Worm (Caenorhabditis elegans): ENCODE measurements around the gene twk-9.

Gene twk-9

DNA sequence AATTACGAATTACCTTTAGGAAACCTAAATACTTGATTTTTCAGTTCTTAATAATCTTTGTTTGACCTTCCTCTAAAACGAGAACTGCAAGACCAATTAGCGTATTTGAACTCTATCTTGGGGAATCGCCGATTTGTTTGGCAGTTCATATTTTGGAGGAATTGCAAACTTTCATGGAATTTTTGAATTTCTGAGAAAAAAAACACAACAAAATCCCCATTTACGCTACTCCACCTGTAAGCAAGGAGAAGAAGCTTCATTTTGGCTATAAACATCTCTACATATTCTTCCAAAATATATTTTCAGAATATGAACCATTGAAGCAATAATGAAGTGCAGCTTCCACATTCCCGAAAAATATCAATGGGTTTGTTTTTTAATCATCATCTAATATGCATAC, at the start of gene twk-9:
Gene twk-9 (plus strand): TSS at position 301 of the 400 bp plus-strand sequence.
- no peak for TF ChIP-seq klf-2 (GFP tag; conservative IDR thresholded peaks at IDR 0.05)
- no peak for TF ChIP-seq cog-1 (tag; optimal IDR thresholded peaks at IDR 0.05)
- TF ChIP-seq ref-1 (GFP tag; conservative IDR thresholded peaks at IDR 0.05) = no peak
- TF ChIP-seq flt-1 (GFP tag; IDR thresholded peaks at IDR 0.05) = no peak
- no peak for TF ChIP-seq ztf-23 (GFP tag; IDR thresholded peaks at IDR 0.05)
- no peak for TF ChIP-seq T22C8.4 (GFP tag; IDR thresholded peaks at IDR 0.05)
- TF ChIP-seq med-1 (GFP tag; optimal IDR thresholded peaks at IDR 0.05; ENCODE audit: insufficient read depth) = no peak
- TF ChIP-seq tab-1 (GFP tag; IDR thresholded peaks at IDR 0.05) = no peak
- TF ChIP-seq ztf-29 (GFP tag; IDR thresholded peaks at IDR 0.05) = no peak

DNA sequence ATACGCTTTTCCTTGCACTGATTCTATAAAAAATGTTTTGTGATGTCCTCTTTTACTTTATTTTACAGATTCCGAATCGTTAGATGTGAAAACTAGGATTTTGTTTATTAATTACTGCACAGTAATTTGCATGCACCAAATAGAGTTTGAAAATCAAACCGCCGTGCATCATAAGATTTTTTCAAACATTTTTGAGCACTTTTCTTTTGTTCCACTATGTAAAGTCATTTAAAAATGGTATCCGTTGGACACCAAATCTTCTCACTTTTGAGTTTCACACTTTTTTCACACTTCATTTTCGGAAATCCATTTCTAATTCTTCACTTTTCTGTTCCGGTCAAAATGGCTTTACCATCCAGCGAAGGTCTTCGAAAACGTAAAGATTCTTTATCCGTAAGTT, 49.8 kb upstream of the twk-9 start, which contains the start of gene degl-2:
Gene degl-2 (plus strand): TSS at position 301 of the 400 bp plus-strand sequence.
- TF ChIP-seq tab-1 (GFP tag; IDR thresholded peaks at IDR 0.05) (no peak), T22C8.4 (GFP tag; IDR thresholded peaks at IDR 0.05) (no peak), ztf-23 (GFP tag; IDR thresholded peaks at IDR 0.05) (no peak), ref-1 (GFP tag; conservative IDR thresholded peaks at IDR 0.05) (no peak), cog-1 (tag; optimal IDR thresholded peaks at IDR 0.05) (no peak), med-1 (GFP tag; optimal IDR thresholded peaks at IDR 0.05; ENCODE audit: insufficient read depth) (no peak)

DNA sequence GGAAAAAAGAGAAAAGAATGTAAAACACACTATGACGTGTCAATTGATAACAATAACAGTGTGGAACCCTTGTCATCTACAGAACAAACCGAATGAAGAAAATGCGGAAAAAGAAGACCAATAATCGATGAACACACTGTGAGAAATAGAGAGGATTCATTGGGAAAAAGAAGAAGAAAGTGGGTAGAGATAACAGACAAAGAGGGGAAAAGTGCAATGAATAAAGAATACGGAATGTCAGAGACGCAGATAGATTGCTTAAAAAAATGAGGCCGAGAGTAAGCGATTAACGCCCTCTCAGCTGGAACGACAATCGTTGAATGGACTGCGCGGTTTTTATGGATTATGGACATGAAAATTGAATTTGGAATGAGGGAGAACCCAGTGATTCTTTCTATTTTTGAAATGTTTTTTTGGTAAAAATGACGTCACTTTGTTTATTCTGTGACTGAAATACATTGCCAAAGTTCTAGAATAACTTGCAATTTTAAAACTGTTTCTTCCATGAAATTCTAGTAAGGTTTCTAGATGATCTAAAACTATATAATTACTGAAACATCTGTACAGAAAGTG, 45.1 kb upstream of the twk-9 start, which contains the start of gene amph-1:
Gene amph-1 (minus strand): TSS at position 85 of the 573 bp plus-strand sequence.
- TF ChIP-seq med-1 (GFP tag; optimal IDR thresholded peaks at IDR 0.05; ENCODE audit: insufficient read depth) = no peak

DNA sequence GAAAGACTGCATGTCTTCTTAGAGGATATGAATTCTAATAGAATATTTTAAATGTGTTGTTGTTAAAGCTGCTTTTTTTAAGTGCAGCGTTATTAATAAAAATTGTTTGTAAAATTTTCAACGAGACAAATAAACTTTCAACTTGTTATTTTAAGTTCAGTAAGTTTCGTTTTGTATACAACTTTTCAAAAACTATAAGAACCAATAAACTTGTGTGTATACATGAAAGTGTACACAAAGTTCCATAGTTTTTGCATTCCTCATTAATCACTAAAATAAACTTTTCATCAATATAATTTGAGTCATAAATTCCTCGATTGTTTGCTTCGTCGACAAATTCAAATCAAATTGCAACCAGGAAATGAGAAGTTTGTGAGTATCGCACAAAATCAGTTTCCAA, 44.3 kb upstream of the twk-9 start, which contains the start of gene srm-3:
Gene srm-3 (plus strand): TSS at position 301 of the 400 bp plus-strand sequence.
- TF ChIP-seq cog-1 (tag; optimal IDR thresholded peaks at IDR 0.05) (no peak), ztf-23 (GFP tag; IDR thresholded peaks at IDR 0.05) (no peak), flt-1 (GFP tag; IDR thresholded peaks at IDR 0.05) (no peak), med-1 (GFP tag; optimal IDR thresholded peaks at IDR 0.05; ENCODE audit: insufficient read depth) (no peak), tab-1 (GFP tag; IDR thresholded peaks at IDR 0.05) (no peak), T22C8.4 (GFP tag; IDR thresholded peaks at IDR 0.05) (no peak), klf-2 (GFP tag; conservative IDR thresholded peaks at IDR 0.05) (no peak), ref-1 (GFP tag; conservative IDR thresholded peaks at IDR 0.05) (no peak), ztf-29 (GFP tag; IDR thresholded peaks at IDR 0.05) (no peak)

DNA sequence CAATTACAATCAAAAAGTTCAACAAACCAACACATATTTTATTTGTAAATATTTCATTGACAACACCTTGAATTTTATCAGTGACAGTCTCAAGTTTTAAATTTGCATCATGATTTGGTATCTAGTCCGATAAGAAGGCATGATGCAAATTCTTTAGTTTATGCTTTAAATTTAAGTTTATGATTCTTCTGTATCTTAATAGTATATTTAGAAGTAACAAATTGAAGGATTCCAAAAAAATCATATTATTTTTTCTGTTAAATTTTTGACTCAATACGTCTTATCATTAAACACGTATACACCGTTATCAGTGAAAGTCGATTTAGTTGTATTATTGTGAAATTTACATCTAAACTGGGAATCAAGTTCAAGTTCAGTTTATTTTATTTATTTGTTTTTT, 41.7 kb upstream of the twk-9 start, which contains the start of gene chca-1:
Gene chca-1 (plus strand): TSS at position 161 of the 400 bp plus-strand sequence.
- TF ChIP-seq T22C8.4 (GFP tag; IDR thresholded peaks at IDR 0.05) (no peak), cog-1 (tag; optimal IDR thresholded peaks at IDR 0.05) (no peak), med-1 (GFP tag; optimal IDR thresholded peaks at IDR 0.05; ENCODE audit: insufficient read depth) (no peak), klf-2 (GFP tag; conservative IDR thresholded peaks at IDR 0.05) (no peak), flt-1 (GFP tag; IDR thresholded peaks at IDR 0.05) (no peak), ztf-29 (GFP tag; IDR thresholded peaks at IDR 0.05) (no peak), tab-1 (GFP tag; IDR thresholded peaks at IDR 0.05) (no peak), ztf-23 (GFP tag; IDR thresholded peaks at IDR 0.05) (no peak), ref-1 (GFP tag; conservative IDR thresholded peaks at IDR 0.05) (no peak)

DNA sequence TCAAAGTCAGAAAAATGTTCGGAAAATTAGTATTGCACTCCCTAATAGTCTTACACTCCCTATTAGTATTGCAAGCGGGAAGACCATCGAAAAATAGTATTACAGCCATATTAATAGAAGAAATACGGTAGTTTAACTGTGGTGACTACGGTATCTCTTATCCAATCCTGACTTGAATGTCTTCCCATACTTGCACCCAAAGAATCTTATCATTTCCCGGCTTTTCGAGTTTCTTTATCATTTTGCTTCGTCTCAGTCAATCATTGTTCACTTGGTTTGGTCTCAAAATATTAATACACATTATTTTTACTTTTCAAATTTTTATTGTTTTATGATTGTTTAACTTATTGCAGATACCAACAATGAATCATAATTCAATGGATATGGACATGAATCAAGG, 39.8 kb upstream of the twk-9 start, which contains the start of gene F58G6.3:
Gene F58G6.3 (plus strand): TSS at position 352 of the 400 bp plus-strand sequence.
- TF ChIP-seq klf-2 (GFP tag; conservative IDR thresholded peaks at IDR 0.05) = no peak
- TF ChIP-seq ztf-23 (GFP tag; IDR thresholded peaks at IDR 0.05) = no peak
- no peak for TF ChIP-seq ref-1 (GFP tag; conservative IDR thresholded peaks at IDR 0.05)
- TF ChIP-seq cog-1 (tag; optimal IDR thresholded peaks at IDR 0.05) = no peak
- no peak for TF ChIP-seq tab-1 (GFP tag; IDR thresholded peaks at IDR 0.05)
- no peak for TF ChIP-seq med-1 (GFP tag; optimal IDR thresholded peaks at IDR 0.05; ENCODE audit: insufficient read depth)
- TF ChIP-seq T22C8.4 (GFP tag; IDR thresholded peaks at IDR 0.05) = no peak
- TF ChIP-seq flt-1 (GFP tag; IDR thresholded peaks at IDR 0.05) = no peak

DNA sequence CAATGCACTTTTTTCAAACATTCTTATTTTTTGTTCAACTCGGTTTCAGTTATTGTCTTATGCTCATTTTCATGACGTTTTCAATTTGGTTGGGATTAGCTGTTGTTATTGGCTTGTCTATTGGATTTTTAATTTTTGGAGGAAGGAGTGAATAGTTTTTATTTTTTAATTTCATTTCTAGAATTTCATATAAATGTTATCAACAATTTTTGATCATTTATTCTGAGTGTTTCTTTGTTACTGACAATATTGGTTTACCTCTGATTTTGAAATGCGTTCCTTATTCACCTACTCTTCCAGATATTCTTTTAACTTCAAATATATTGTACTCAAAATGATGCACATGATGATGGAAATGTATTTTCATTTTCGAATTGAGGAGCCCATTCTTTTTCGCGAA, 39.0 kb upstream of the twk-9 start, which contains the start of gene F58G6.7:
Gene F58G6.7 (plus strand): TSS at position 301 of the 400 bp plus-strand sequence.
- no peak for TF ChIP-seq tab-1 (GFP tag; IDR thresholded peaks at IDR 0.05)

DNA sequence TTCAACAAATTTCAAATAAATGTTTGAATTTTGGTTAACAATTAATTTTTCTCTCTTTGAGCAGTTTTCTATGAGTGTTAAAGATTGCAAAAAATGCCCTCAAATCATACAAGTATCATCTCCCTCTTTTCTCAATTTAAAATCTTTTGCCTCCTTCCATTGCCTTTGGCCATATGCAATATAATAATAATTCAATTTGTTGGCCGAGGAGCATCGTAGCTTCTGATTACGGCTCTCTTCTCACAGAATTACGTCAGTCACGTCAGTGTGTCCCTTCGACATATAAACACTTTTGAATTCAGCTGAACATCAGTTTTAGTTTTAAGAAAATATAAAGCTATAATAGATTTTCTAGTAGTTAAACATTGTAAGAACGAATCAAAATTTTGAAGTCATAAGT, 37.4 kb upstream of the twk-9 start:
- TF ChIP-seq ref-1 (GFP tag; conservative IDR thresholded peaks at IDR 0.05) (no peak), ztf-23 (GFP tag; IDR thresholded peaks at IDR 0.05) (no peak), flt-1 (GFP tag; IDR thresholded peaks at IDR 0.05) (no peak), tab-1 (GFP tag; IDR thresholded peaks at IDR 0.05) (no peak)

DNA sequence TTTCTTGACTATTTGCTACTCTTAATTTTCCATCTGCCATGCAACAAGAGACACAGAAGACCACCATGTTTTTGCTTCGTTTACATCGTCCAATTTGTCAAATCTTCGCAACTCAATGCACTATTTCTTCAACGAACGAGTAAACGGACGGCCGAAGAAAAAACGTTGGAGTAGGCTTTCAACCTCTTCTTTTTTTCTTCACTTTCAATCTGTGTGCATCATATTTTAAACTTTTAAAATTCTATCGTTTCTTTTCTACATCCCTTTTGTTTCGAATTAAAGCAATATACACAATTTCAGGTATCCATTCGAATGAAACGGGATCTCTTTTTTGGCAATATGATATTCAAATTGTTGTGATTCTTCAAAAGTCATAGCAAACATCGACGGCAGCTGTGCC, 35.2 kb upstream of the twk-9 start, which contains the start of gene acc-1:
Gene acc-1 (plus strand): TSS at position 301 of the 400 bp plus-strand sequence.
- TF ChIP-seq flt-1 (GFP tag; IDR thresholded peaks at IDR 0.05) = no peak
- no peak for TF ChIP-seq klf-2 (GFP tag; conservative IDR thresholded peaks at IDR 0.05)
- no peak for TF ChIP-seq med-1 (GFP tag; optimal IDR thresholded peaks at IDR 0.05; ENCODE audit: insufficient read depth)
- no peak for TF ChIP-seq ztf-23 (GFP tag; IDR thresholded peaks at IDR 0.05)
- no peak for TF ChIP-seq T22C8.4 (GFP tag; IDR thresholded peaks at IDR 0.05)
- no peak for TF ChIP-seq ref-1 (GFP tag; conservative IDR thresholded peaks at IDR 0.05)
- TF ChIP-seq tab-1 (GFP tag; IDR thresholded peaks at IDR 0.05) = no peak
- no peak for TF ChIP-seq ztf-29 (GFP tag; IDR thresholded peaks at IDR 0.05)
- no peak for TF ChIP-seq cog-1 (tag; optimal IDR thresholded peaks at IDR 0.05)

DNA sequence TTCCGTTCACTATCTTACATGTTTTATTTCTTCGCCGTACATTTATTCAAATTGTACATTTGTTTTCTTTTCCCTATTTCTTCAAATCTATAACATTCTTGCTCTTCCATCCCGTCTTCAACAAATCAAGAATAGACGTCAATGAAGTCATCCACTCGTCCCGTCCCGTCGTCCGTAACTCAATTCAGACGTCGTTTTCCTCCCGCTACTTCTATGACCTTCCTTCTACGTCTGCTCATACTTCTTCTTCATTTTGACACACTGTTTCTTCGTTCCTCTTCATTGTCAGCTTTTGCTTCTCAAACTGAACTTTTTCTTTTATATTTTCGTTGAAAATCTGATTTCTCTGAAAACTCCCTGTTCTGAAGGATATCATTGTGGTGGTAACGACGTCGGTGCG, 33.0 kb upstream of the twk-9 start:
- TF ChIP-seq flt-1 (GFP tag; IDR thresholded peaks at IDR 0.05) (no peak), ztf-29 (GFP tag; IDR thresholded peaks at IDR 0.05) (no peak), tab-1 (GFP tag; IDR thresholded peaks at IDR 0.05) (no peak), ztf-23 (GFP tag; IDR thresholded peaks at IDR 0.05) (no peak), T22C8.4 (GFP tag; IDR thresholded peaks at IDR 0.05) (no peak), med-1 (GFP tag; optimal IDR thresholded peaks at IDR 0.05; ENCODE audit: insufficient read depth) (no peak), cog-1 (tag; optimal IDR thresholded peaks at IDR 0.05) (no peak), ref-1 (GFP tag; conservative IDR thresholded peaks at IDR 0.05) (no peak), klf-2 (GFP tag; conservative IDR thresholded peaks at IDR 0.05) (no peak)

Data from whole organism, midembryonic.